Fruit fly (Drosophila melanogaster): ENCODE measurements around the gene CG13728.

CG13728 gene

dm6 chr3L:17415967-17416749 lies 33.6 kb upstream of the CG13728 start:
- peak; percentile 61 for TF ChIP-seq CG11762 (GFP tag; optimal IDR thresholded peaks at IDR 0.05; ENCODE audit: insufficient read depth)
- TF ChIP-seq net (GFP tag; optimal IDR thresholded peaks at IDR 0.05): peak; percentile 76
- no peak for TF ChIP-seq Eip93F (GFP tag; optimal IDR thresholded peaks at IDR 0.05)
- TF ChIP-seq CG34406 (GFP tag; optimal IDR thresholded peaks at IDR 0.05): peak; percentile 70
- TF ChIP-seq Eip78C (GFP tag): peak; percentile 95
- TF ChIP-seq CG32006 (GFP tag; optimal IDR thresholded peaks at IDR 0.05): peak; percentile 42
- TF ChIP-seq Gug (GFP tag; IDR thresholded peaks at IDR 0.05): no peak
- peak; percentile 20 for TF ChIP-seq Sox102F (GFP tag; optimal IDR thresholded peaks at IDR 0.05)
- no peak for TF ChIP-seq dac (GFP tag; optimal IDR thresholded peaks at IDR 0.05)
- peak; percentile 70 for TF ChIP-seq CG7368 (GFP tag; optimal IDR thresholded peaks at IDR 0.05)
- peak; percentile 49 for TF ChIP-seq Met (GFP tag; optimal IDR thresholded peaks at IDR 0.05)
- TF ChIP-seq Ets96B (tag; optimal IDR thresholded peaks at IDR 0.05): peak; percentile 92
- no peak for TF ChIP-seq Hr38 (GFP tag; optimal IDR thresholded peaks at IDR 0.05)
- peak; percentile 70 for TF ChIP-seq Sox15 (GFP tag; optimal IDR thresholded peaks at IDR 0.05)
- TF ChIP-seq CG10631 (GFP tag; optimal IDR thresholded peaks at IDR 0.05): peak; percentile 64
- peak; percentile 86 for TF ChIP-seq spab (GFP tag; optimal IDR thresholded peaks at IDR 0.05)
- TF ChIP-seq CG3919 (GFP tag; optimal IDR thresholded peaks at IDR 0.05): peak; percentile 78
- no peak for TF ChIP-seq eg (GFP tag; IDR thresholded peaks at IDR 0.05)
- TF ChIP-seq fd85E (GFP tag; optimal IDR thresholded peaks at IDR 0.05): no peak
- TF ChIP-seq ss (GFP tag; optimal IDR thresholded peaks at IDR 0.05): peak; percentile 91 to 94
- TF ChIP-seq fd59A (GFP tag; optimal IDR thresholded peaks at IDR 0.05): peak; percentile 84
- peak; percentile 28 to 84 for TF ChIP-seq salr (GFP tag; optimal IDR thresholded peaks at IDR 0.05)
- peak; percentile 63 for TF ChIP-seq esn (GFP tag; optimal IDR thresholded peaks at IDR 0.05)
- no peak for TF ChIP-seq Lpt (GFP tag; optimal IDR thresholded peaks at IDR 0.05)
- peak; percentile 84 for TF ChIP-seq dsx (GFP tag; optimal IDR thresholded peaks at IDR 0.05; ENCODE audit: poor library complexity, severe bottlenecking)
- peak; percentile 14 for TF ChIP-seq Ets21C (GFP tag; optimal IDR thresholded peaks at IDR 0.05)
- TF ChIP-seq CG16779 (tag; optimal IDR thresholded peaks at IDR 0.05): peak; percentile 43
- no peak for TF ChIP-seq Blimp-1 (GFP tag; optimal IDR thresholded peaks at IDR 0.05)
- TF ChIP-seq Smox (GFP tag; optimal IDR thresholded peaks at IDR 0.05): peak; percentile 44
- no peak for TF ChIP-seq vri (GFP tag; optimal IDR thresholded peaks at IDR 0.05)
- no peak; the same call in 2 of the 3 replicates for TF ChIP-seq CG8119 (GFP tag; IDR thresholded peaks at IDR 0.05)
- peak; percentile 76 for TF ChIP-seq OdsH (GFP tag; optimal IDR thresholded peaks at IDR 0.05)
- peak; percentile 81 for TF ChIP-seq Eip75B (GFP tag; optimal IDR thresholded peaks at IDR 0.05)
- TF ChIP-seq pdm3 (GFP tag; optimal IDR thresholded peaks at IDR 0.05): peak; percentile 75
- TF ChIP-seq CG11294 (GFP tag; IDR thresholded peaks at IDR 0.05): no peak
- peak; percentile 87 for TF ChIP-seq CG1621 (tag; optimal IDR thresholded peaks at IDR 0.05)
- TF ChIP-seq svp (GFP tag): peak; percentile 74
- TF ChIP-seq CG8632 (GFP tag; optimal IDR thresholded peaks at IDR 0.05): peak; percentile 71
- no peak for TF ChIP-seq CG31627 (GFP tag; optimal IDR thresholded peaks at IDR 0.05)
- TF ChIP-seq CG10669 (GFP tag; optimal IDR thresholded peaks at IDR 0.05): peak; percentile 91
- TF ChIP-seq CG6163 (GFP tag; IDR thresholded peaks at IDR 0.05): peak; percentile 80
- no peak for TF ChIP-seq CG4318 (GFP tag; optimal IDR thresholded peaks at IDR 0.05)
- TF ChIP-seq CG9139 (GFP tag; optimal IDR thresholded peaks at IDR 0.05): peak; percentile 75
- peak; percentile 11 for TF ChIP-seq fkh (GFP tag; optimal IDR thresholded peaks at IDR 0.05)
- TF ChIP-seq lz (GFP tag; optimal IDR thresholded peaks at IDR 0.05): peak; percentile 40
- no peak for TF ChIP-seq CG15336 (GFP tag; IDR thresholded peaks at IDR 0.05)
- no peak for TF ChIP-seq CG6276 (GFP tag; optimal IDR thresholded peaks at IDR 0.05)
- no peak for TF ChIP-seq CG6854 (GFP tag; optimal IDR thresholded peaks at IDR 0.05)
- peak; percentile 59 for TF ChIP-seq CG8319 (GFP tag; optimal IDR thresholded peaks at IDR 0.05)
- TF ChIP-seq acj6 (GFP tag; optimal IDR thresholded peaks at IDR 0.05): peak; percentile 73

Data from whole organism, prepupa.